Fruit fly (Drosophila melanogaster) whole organism, prepupa: ENCODE results near the gene zfh1.

ENCODE experiments used
- Blimp-1 ChIP-seq: fragments of 200-800 bp; sonication (Bioruptor generic); optimal IDR thresholded peaks from 3 replicates; lab custom pipeline; 2017; ENCODE audit warnings: missing biosample characterization, missing genetic modification characterization, mild to moderate bottlenecking, moderate library complexity, missing genetic modification reagents
- CG10631 ChIP-seq: fragments of 200-800 bp; sonication (Bioruptor generic); optimal IDR thresholded peaks from 2 replicates; lab custom pipeline; 2016; ENCODE audit warnings: missing biosample characterization, missing genetic modification characterization
- CG10669 ChIP-seq: fragments of 200-800 bp; sonication (Bioruptor generic); optimal IDR thresholded peaks from 3 replicates; lab custom pipeline; 2018; ENCODE audit warnings: missing biosample characterization, mild to moderate bottlenecking, missing genetic modification characterization, moderate library complexity
- CG11762 ChIP-seq: fragments of 200-800 bp; sonication (Bioruptor generic); optimal IDR thresholded peaks from 3 replicates; lab custom pipeline; 2016; ENCODE audit warnings: missing biosample characterization, missing genetic modification characterization; ENCODE audit not compliant: insufficient read depth
- CG11902 ChIP-seq: fragments of 200-800 bp; sonication (Bioruptor generic); optimal IDR thresholded peaks from 3 replicates; lab custom pipeline; 2016; ENCODE audit warnings: missing biosample characterization, missing genetic modification characterization
- CG15336 ChIP-seq: fragments of 200-800 bp; sonication (Bioruptor generic); IDR thresholded peaks from 2 replicates; pipeline ENCODE4 v1.3.6; 2022; ENCODE audit warnings: missing biosample characterization, missing genetic modification characterization
- CG1621 ChIP-seq: fragments of 200-800 bp; sonication (Bioruptor generic); optimal IDR thresholded peaks from 3 replicates; lab custom pipeline; 2018; ENCODE audit warnings: missing biosample characterization, mild to moderate bottlenecking, missing genetic modification characterization
- CG16779 ChIP-seq: fragments of 200-800 bp; sonication (Bioruptor generic); optimal IDR thresholded peaks from 3 replicates; lab custom pipeline; 2017; ENCODE audit warnings: missing biosample characterization, mild to moderate bottlenecking, missing genetic modification characterization
- CG3032 ChIP-seq: fragments of 200-800 bp; optimal IDR thresholded peaks from 2 replicates; lab custom pipeline; 2019; ENCODE audit warnings: missing biosample characterization, mild to moderate bottlenecking, missing genetic modification characterization, moderate library complexity
- CG31627 ChIP-seq: fragments of 200-800 bp; sonication (Bioruptor generic); optimal IDR thresholded peaks from 3 replicates; lab custom pipeline; 2016; ENCODE audit warnings: missing biosample characterization, missing genetic modification characterization
- CG3919 ChIP-seq: fragments of 200-800 bp; sonication (Bioruptor generic); optimal IDR thresholded peaks from 3 replicates; lab custom pipeline; 2016; ENCODE audit warnings: missing biosample characterization, missing genetic modification characterization
- CG4318 ChIP-seq: fragments of 200-800 bp; sonication (Bioruptor generic); optimal IDR thresholded peaks from 3 replicates; lab custom pipeline; 2017; ENCODE audit warnings: missing biosample characterization, mild to moderate bottlenecking, missing genetic modification characterization
- CG6163 ChIP-seq: fragments of 200-800 bp; sonication (Bioruptor generic); IDR thresholded peaks from 3 replicates; pipeline ENCODE4 v1.3.6; 2022; ENCODE audit warnings: missing biosample characterization, missing genetic modification characterization
- CG6276 ChIP-seq: fragments of 200-800 bp; sonication (Bioruptor generic); optimal IDR thresholded peaks from 2 replicates; lab custom pipeline; 2017; ENCODE audit warnings: missing biosample characterization, mild to moderate bottlenecking, missing genetic modification characterization
- CG6792 ChIP-seq: fragments of 200-800 bp; sonication (Bioruptor generic); optimal IDR thresholded peaks from 3 replicates; lab custom pipeline; 2016; ENCODE audit warnings: missing biosample characterization, missing genetic modification characterization
- CG6808 ChIP-seq: fragments of 200-800 bp; sonication (Bioruptor generic); optimal IDR thresholded peaks from 3 replicates; lab custom pipeline; 2017; ENCODE audit warnings: missing biosample characterization, missing genetic modification characterization, mild to moderate bottlenecking, moderate library complexity, missing genetic modification reagents
- CG6854 ChIP-seq: fragments of 200-800 bp; sonication (Bioruptor generic); optimal IDR thresholded peaks from 2 replicates; lab custom pipeline; 2017; ENCODE audit warnings: missing biosample characterization, mild to moderate bottlenecking, missing genetic modification characterization
- CG7368 ChIP-seq: fragments of 200-800 bp; sonication (Bioruptor generic); optimal IDR thresholded peaks from 3 replicates; lab custom pipeline; 2016; ENCODE audit warnings: missing biosample characterization, missing genetic modification characterization
- CG8119 ChIP-seq: fragments of 200-800 bp; sonication (Bioruptor generic); IDR thresholded peaks from 3 replicates; pipeline ENCODE4 v1.3.6; 2022; ENCODE audit warnings: missing biosample characterization, missing genetic modification characterization
- CG9139 ChIP-seq: fragments of 200-800 bp; sonication (Bioruptor generic); optimal IDR thresholded peaks from 3 replicates; lab custom pipeline; 2017; ENCODE audit warnings: missing biosample characterization, mild to moderate bottlenecking, missing genetic modification characterization
- Eip75B ChIP-seq: fragments of 200-800 bp; sonication (Bioruptor generic); optimal IDR thresholded peaks from 3 replicates; lab custom pipeline; 2016; ENCODE audit warnings: missing biosample characterization, missing genetic modification characterization
- Eip78C ChIP-seq: fragments of 200-800 bp; sonication (Bioruptor generic); peaks from one replicate; lab custom pipeline; 2016; ENCODE audit warnings: missing biosample characterization, missing genetic modification characterization
- Eip93F ChIP-seq: fragments of 200-800 bp; sonication (Bioruptor generic); optimal IDR thresholded peaks from 2 replicates; lab custom pipeline; 2016; ENCODE audit warnings: missing biosample characterization, mild to moderate bottlenecking, missing genetic modification characterization
- Ets21C ChIP-seq: fragments of 200-800 bp; sonication (Bioruptor generic); optimal IDR thresholded peaks from 3 replicates; lab custom pipeline; 2016; ENCODE audit warnings: missing biosample characterization, missing genetic modification characterization
- Ets96B ChIP-seq: fragments of 200-800 bp; optimal IDR thresholded peaks from 2 replicates; lab custom pipeline; 2019; ENCODE audit warnings: missing biosample characterization, mild to moderate bottlenecking, missing genetic modification characterization, moderate library complexity
- Gug ChIP-seq: fragments of 200-800 bp; sonication (Bioruptor generic); IDR thresholded peaks from 2 replicates; pipeline ENCODE4 v1.3.6; 2022; ENCODE audit warnings: missing biosample characterization, missing genetic modification characterization
- Hr38 ChIP-seq: sonication (Bioruptor generic); optimal IDR thresholded peaks from 2 replicates; lab custom pipeline; 2016; ENCODE audit warnings: missing biosample characterization, missing genetic modification characterization
- Hr39 ChIP-seq: fragments of 200-800 bp; sonication (Bioruptor generic); optimal IDR thresholded peaks from 2 replicates; lab custom pipeline; 2016; ENCODE audit warnings: missing biosample characterization, missing genetic modification characterization
- Hr4 ChIP-seq: fragments of 200-800 bp; sonication (Bioruptor generic); optimal IDR thresholded peaks from 3 replicates; lab custom pipeline; 2016; ENCODE audit warnings: missing biosample characterization, missing genetic modification characterization
- Lpt ChIP-seq: fragments of 200-800 bp; sonication (Bioruptor generic); optimal IDR thresholded peaks from 3 replicates; lab custom pipeline; 2016; ENCODE audit warnings: missing biosample characterization, missing genetic modification characterization
- Met ChIP-seq: fragments of 200-800 bp; sonication (Bioruptor generic); optimal IDR thresholded peaks from 3 replicates; lab custom pipeline; 2016; ENCODE audit warnings: missing biosample characterization, missing genetic modification characterization
- OdsH ChIP-seq: fragments of 200-800 bp; sonication (Bioruptor generic); optimal IDR thresholded peaks from 3 replicates; lab custom pipeline; 2016; ENCODE audit warnings: missing biosample characterization, missing genetic modification characterization
- Smox ChIP-seq: fragments of 200-800 bp; sonication (Bioruptor generic); optimal IDR thresholded peaks from 3 replicates; lab custom pipeline; 2016; ENCODE audit warnings: missing biosample characterization, missing genetic modification characterization
- Sox102F ChIP-seq: fragments of 200-800 bp; sonication (Bioruptor generic); optimal IDR thresholded peaks from 2 replicates; lab custom pipeline; 2016; ENCODE audit warnings: missing biosample characterization, mild to moderate bottlenecking, missing genetic modification characterization
- Sox15 ChIP-seq: fragments of 200-800 bp; sonication (Bioruptor generic); optimal IDR thresholded peaks from 3 replicates; lab custom pipeline; 2016; ENCODE audit warnings: missing biosample characterization, missing genetic modification characterization
- achi ChIP-seq: fragments of 200-800 bp; sonication (Bioruptor generic); optimal IDR thresholded peaks from 3 replicates; lab custom pipeline; 2016; ENCODE audit warnings: missing biosample characterization, missing genetic modification characterization
- acj6 ChIP-seq: fragments of 200-800 bp; sonication (Bioruptor generic); optimal IDR thresholded peaks from 3 replicates; lab custom pipeline; 2016; ENCODE audit warnings: missing biosample characterization, missing genetic modification characterization
- cyc ChIP-seq: fragments of 200-800 bp; sonication (Bioruptor generic); optimal IDR thresholded peaks from 3 replicates; lab custom pipeline; 2016; ENCODE audit warnings: missing biosample characterization, missing genetic modification characterization
- dac ChIP-seq: fragments of 200-800 bp; sonication (Bioruptor generic); optimal IDR thresholded peaks from 2 replicates; lab custom pipeline; 2017; ENCODE audit warnings: missing biosample characterization, mild to moderate bottlenecking, missing genetic modification characterization
- eg ChIP-seq: fragments of 200-800 bp; sonication (Bioruptor generic); IDR thresholded peaks from 3 replicates; pipeline ENCODE4 v1.3.6; 2022; ENCODE audit warnings: missing biosample characterization, missing genetic modification characterization
- esn ChIP-seq: fragments of 200-800 bp; sonication (Bioruptor generic); optimal IDR thresholded peaks from 2 replicates; lab custom pipeline; 2016; ENCODE audit warnings: missing biosample characterization, mild to moderate bottlenecking, missing genetic modification characterization, moderate library complexity
- fd59A ChIP-seq: fragments of 200-800 bp; sonication (Bioruptor generic); optimal IDR thresholded peaks from 2 replicates; lab custom pipeline; 2017; ENCODE audit warnings: missing biosample characterization, mild to moderate bottlenecking, missing genetic modification characterization, missing genetic modification reagents
- fd85E ChIP-seq: fragments of 200-800 bp; sonication (Bioruptor generic); optimal IDR thresholded peaks from 3 replicates; lab custom pipeline; 2016; ENCODE audit warnings: missing biosample characterization, missing genetic modification characterization
- fkh ChIP-seq: fragments of 200-800 bp; sonication (Bioruptor generic); optimal IDR thresholded peaks from 3 replicates; lab custom pipeline; 2017; ENCODE audit warnings: missing biosample characterization, mild to moderate bottlenecking, missing genetic modification characterization, moderate library complexity
- lz ChIP-seq: fragments of 200-800 bp; sonication (Bioruptor generic); optimal IDR thresholded peaks from 3 replicates; lab custom pipeline; 2016; ENCODE audit warnings: missing biosample characterization, missing genetic modification characterization
- net ChIP-seq: fragments of 200-800 bp; sonication (Bioruptor generic); optimal IDR thresholded peaks from 3 replicates; lab custom pipeline; 2016; ENCODE audit warnings: missing biosample characterization, missing genetic modification characterization
- pdm3 ChIP-seq: fragments of 200-800 bp; sonication (Bioruptor generic); optimal IDR thresholded peaks from 3 replicates; lab custom pipeline; 2016; ENCODE audit warnings: missing biosample characterization, missing genetic modification characterization
- salr ChIP-seq, 2 experiments: fragments of 200-800 bp; sonication (Bioruptor generic); optimal IDR thresholded peaks; 3 replicates each; lab custom pipeline; 2016 to 2018; ENCODE audit warnings: missing biosample characterization in 2 of 2, missing genetic modification characterization in 2 of 2, mild to moderate bottlenecking in 1 of 2
- spab ChIP-seq: fragments of 200-800 bp; sonication (Bioruptor generic); optimal IDR thresholded peaks from 2 replicates; lab custom pipeline; 2017; ENCODE audit warnings: missing biosample characterization, mild to moderate bottlenecking, missing genetic modification characterization, missing genetic modification reagents
- ss ChIP-seq, 2 experiments: fragments of 200-800 bp; sonication (Bioruptor generic); optimal IDR thresholded peaks; 2 replicates in 1 of 2; 3 replicates in 1 of 2; lab custom pipeline; 2017 to 2018; ENCODE audit warnings: mild to moderate bottlenecking in 2 of 2, missing biosample characterization in 2 of 2, missing genetic modification characterization in 2 of 2, moderate library complexity in 1 of 2
- svp ChIP-seq: fragments of 200-800 bp; sonication (Bioruptor generic); peaks from one replicate; lab custom pipeline; 2016; ENCODE audit warnings: missing biosample characterization, missing genetic modification characterization
- topi ChIP-seq: fragments of 200-800 bp; sonication (Bioruptor generic); optimal IDR thresholded peaks from 3 replicates; lab custom pipeline; 2016; ENCODE audit warnings: missing biosample characterization, missing genetic modification characterization
- vri ChIP-seq: fragments of 200-800 bp; sonication (Bioruptor generic); optimal IDR thresholded peaks from 3 replicates; lab custom pipeline; 2016; ENCODE audit warnings: missing biosample characterization, mild to moderate bottlenecking, missing genetic modification characterization

Gene zfh1

dm6 chr3R:30761140-30761539 lies 4.6 kb upstream of the zfh1 start:
- TF ChIP-seq CG16779 (tag; lab: Kevin White, UChicago) (no peak), CG6276 (GFP tag; lab: Kevin White, UChicago) (no peak), eg (no peak), fkh (GFP tag; lab: Kevin White, UChicago) (no peak), CG6854 (GFP tag; lab: Kevin White, UChicago) (no peak), Gug (GFP tag; lab: Robert Waterston, UW) (no peak), esn (GFP tag; lab: Kevin White, UChicago) (peak; percentile 68), CG6163 (no peak), fd85E (GFP tag; lab: Kevin White, UChicago) (no peak), Ets21C (GFP tag; lab: Kevin White, UChicago) (peak; percentile 41), cyc (GFP tag; lab: Kevin White, UChicago) (peak; percentile 44), Hr4 (GFP tag; lab: Kevin White, UChicago) (no peak), CG3032 (no peak), CG7368 (GFP tag; lab: Kevin White, UChicago) (no peak), vri (GFP tag; lab: Kevin White, UChicago) (peak; percentile 38), achi (GFP tag; lab: Kevin White, UChicago) (peak; percentile 24), svp (GFP tag; lab: Kevin White, UChicago) (peak; percentile 76), net (GFP tag; lab: Kevin White, UChicago) (peak; percentile 14), CG15336 (no peak), Sox15 (GFP tag; lab: Kevin White, UChicago) (peak; percentile 8), OdsH (GFP tag; lab: Kevin White, UChicago) (no peak), salr (GFP tag; optimal IDR thresholded peaks at IDR 0.05; lab: Kevin White, UChicago) (no peak), CG10631 (GFP tag; lab: Kevin White, UChicago) (no peak), Eip93F (GFP tag; lab: Kevin White, UChicago) (no peak), Blimp-1 (GFP tag; lab: Kevin White, UChicago) (no peak), CG3919 (GFP tag; lab: Kevin White, UChicago) (peak; percentile 46), CG1621 (tag; lab: Kevin White, UChicago) (no peak), Ets96B (tag; lab: Kevin White, UChicago) (peak; percentile 6), ss (GFP tag; optimal IDR thresholded peaks at IDR 0.05; lab: Kevin White, UChicago) (no peak), CG4318 (no peak), CG10669 (GFP tag; lab: Kevin White, UChicago) (peak; percentile 1), CG31627 (peak; percentile 42), lz (GFP tag; lab: Kevin White, UChicago) (peak; percentile 44), CG8119 (GFP tag; lab: Robert Waterston, UW) (no peak), CG9139 (no peak), Sox102F (peak; percentile 45), Hr39 (GFP tag; lab: Kevin White, UChicago) (peak; percentile 43), CG6792 (GFP tag; lab: Kevin White, UChicago) (peak; percentile 45), spab (peak; percentile 4), Smox (peak; percentile 64), CG11762 (GFP tag; lab: Kevin White, UChicago) (no peak), Met (GFP tag; lab: Kevin White, UChicago) (peak; percentile 57), Hr38 (no peak), CG11902 (no peak), Eip75B (GFP tag; lab: Kevin White, UChicago) (peak; percentile 17), dac (no peak), pdm3 (GFP tag; lab: Kevin White, UChicago) (no peak), fd59A (GFP tag; lab: Kevin White, UChicago) (no peak), acj6 (peak; percentile 4), Lpt (GFP tag; lab: Kevin White, UChicago) (no peak), Eip78C (GFP tag; lab: Kevin White, UChicago) (peak; percentile 80), topi (GFP tag; lab: Kevin White, UChicago) (peak; percentile 68), CG6808 (GFP tag; lab: Kevin White, UChicago) (no peak)
